Fruit fly (Drosophila melanogaster): ENCODE measurements around the gene CG7720.

dm6 chr3R:18745961-18746468, 49.0 kb downstream of the CG7720 start, which contains the start of the genes PGS1 and gwl:
- TF ChIP-seq kay (GFP tag; ENCODE audit: borderline replicate concordance): no peak
- peak; percentile 78 for TF ChIP-seq CG14711 (tag; optimal IDR thresholded peaks at IDR 0.05)
- peak; percentile 53 for TF ChIP-seq bab1 (GFP tag; optimal IDR thresholded peaks at IDR 0.05)
- peak; percentile 78 for TF ChIP-seq CG11617 (GFP tag; optimal IDR thresholded peaks at IDR 0.05)
- TF ChIP-seq pad (GFP tag; optimal IDR thresholded peaks at IDR 0.05): peak; percentile 44
- peak; percentile 76 for TF ChIP-seq toe (GFP tag; optimal IDR thresholded peaks at IDR 0.05)
- TF ChIP-seq Clk (GFP tag; optimal IDR thresholded peaks at IDR 0.05): no peak
- peak; percentile 72 for TF ChIP-seq CG1620 (GFP tag; optimal IDR thresholded peaks at IDR 0.05)
- peak; percentile 81 for TF ChIP-seq CG7101 (tag; optimal IDR thresholded peaks at IDR 0.05)
- peak; percentile 55 for TF ChIP-seq Mnt (GFP tag; optimal IDR thresholded peaks at IDR 0.05)
- no peak for TF ChIP-seq Hr96 (GFP tag; optimal IDR thresholded peaks at IDR 0.05)
- TF ChIP-seq CG12768 (GFP tag; optimal IDR thresholded peaks at IDR 0.05): peak; percentile 53
